Fruit fly (Drosophila melanogaster) Kc167 (cell line): ENCODE measurements around the gene Npc2e.

Experiments
- Myc ChIP-seq: fragments of >200 bp; optimal IDR thresholded peaks from 2 replicates; lab custom pipeline; 2017; ENCODE audit warnings: missing external identifiers
- Sin3A ChIP-seq: fragments of >200 bp; optimal IDR thresholded peaks from 2 replicates; lab custom pipeline; 2018; ENCODE audit warnings: missing external identifiers
- h ChIP-seq: fragments of >200 bp; optimal IDR thresholded peaks from 3 replicates; lab custom pipeline; 2018; ENCODE audit warnings: missing external identifiers
- insv ChIP-seq: fragments of >200 bp; optimal IDR thresholded peaks from 3 replicates; lab custom pipeline; 2018; ENCODE audit warnings: missing external identifiers
- psq ChIP-seq: fragments of >200 bp; optimal IDR thresholded peaks from 2 replicates; lab custom pipeline; 2017; ENCODE audit warnings: missing external identifiers
- ttk ChIP-seq: sonication (Bioruptor generic); optimal IDR thresholded peaks from 2 replicates; lab custom pipeline; 2017; ENCODE audit warnings: missing external identifiers

Npc2e gene

dm6 chr3R:10091513-10091912, 38.4 kb downstream of the Npc2e start:
- TF ChIP-seq ttk (lab: Kevin White, UChicago) (no peak), Myc (lab: Kevin White, UChicago) (no peak), h (lab: Kevin White, UChicago) (no peak), psq (lab: Kevin White, UChicago) (no peak), insv (lab: Kevin White, UChicago) (no peak), Sin3A (lab: Kevin White, UChicago) (no peak)

dm6 chr3R:10093252-10094030, 40.3 kb downstream of the Npc2e start:
- TF ChIP-seq psq (lab: Kevin White, UChicago) (no peak), Sin3A (lab: Kevin White, UChicago) (no peak), ttk (lab: Kevin White, UChicago) (no peak), h (lab: Kevin White, UChicago) (no peak), Myc (lab: Kevin White, UChicago) (no peak), insv (lab: Kevin White, UChicago) (no peak)

- no peak for TF ChIP-seq ttk (lab: Kevin White, UChicago)
- no peak for TF ChIP-seq insv (lab: Kevin White, UChicago)
- TF ChIP-seq Myc (lab: Kevin White, UChicago) = no peak
- no peak for TF ChIP-seq psq (lab: Kevin White, UChicago)
- TF ChIP-seq Sin3A (lab: Kevin White, UChicago) = no peak
- no peak for TF ChIP-seq h (lab: Kevin White, UChicago)
These were observed 41.9 kb downstream of the Npc2e start for dm6 chr3R:10095052-10095451.

dm6 chr3R:10095765-10096164, 42.6 kb downstream of the Npc2e start:
- no peak for TF ChIP-seq ttk (lab: Kevin White, UChicago)
- TF ChIP-seq psq (lab: Kevin White, UChicago) = no peak
- no peak for TF ChIP-seq Myc (lab: Kevin White, UChicago)
- TF ChIP-seq insv (lab: Kevin White, UChicago) = no peak
- no peak for TF ChIP-seq Sin3A (lab: Kevin White, UChicago)
- TF ChIP-seq h (lab: Kevin White, UChicago) = no peak

dm6 chr3R:10097531-10098295, 44.6 kb downstream of the Npc2e start:
- TF ChIP-seq psq (lab: Kevin White, UChicago) (no peak), ttk (lab: Kevin White, UChicago) (no peak), insv (lab: Kevin White, UChicago) (no peak), Sin3A (lab: Kevin White, UChicago) (no peak), h (lab: Kevin White, UChicago) (no peak), Myc (lab: Kevin White, UChicago) (no peak)

- TF ChIP-seq psq (lab: Kevin White, UChicago) (no peak), h (lab: Kevin White, UChicago) (no peak), Sin3A (lab: Kevin White, UChicago) (no peak), ttk (lab: Kevin White, UChicago) (no peak), Myc (lab: Kevin White, UChicago) (no peak), insv (lab: Kevin White, UChicago) (no peak)
These were observed 45.2 kb downstream of the Npc2e start for dm6 chr3R:10098296-10098675.

- no peak for TF ChIP-seq ttk (lab: Kevin White, UChicago)
- no peak for TF ChIP-seq Sin3A (lab: Kevin White, UChicago)
- TF ChIP-seq psq (lab: Kevin White, UChicago) = no peak
- TF ChIP-seq Myc (lab: Kevin White, UChicago) = no peak
- no peak for TF ChIP-seq insv (lab: Kevin White, UChicago)
- no peak for TF ChIP-seq h (lab: Kevin White, UChicago)
These were observed 46.3 kb downstream of the Npc2e start for dm6 chr3R:10099401-10099848.

- no peak for TF ChIP-seq ttk (lab: Kevin White, UChicago)
- no peak for TF ChIP-seq psq (lab: Kevin White, UChicago)
- TF ChIP-seq Sin3A (lab: Kevin White, UChicago) = no peak
- no peak for TF ChIP-seq insv (lab: Kevin White, UChicago)
- TF ChIP-seq Myc (lab: Kevin White, UChicago) = no peak
- TF ChIP-seq h (lab: Kevin White, UChicago) = no peak
These were observed 47.5 kb downstream of the Npc2e start for dm6 chr3R:10100498-10101196.
